Worm (Caenorhabditis elegans) whole organism, young adult: ENCODE measurements around the gene K08D8.9.

Source experiments
- B0019.2 ChIP-seq: fragments of 200-800 bp; sonication (Bioruptor generic); conservative IDR thresholded peaks from 2 replicates; pipeline ENCODE4 v1.3.6; 2022; ENCODE audit warnings: missing genetic modification reagents, missing genetic modification characterization, missing compliant biosample characterization
- B0336.3 ChIP-seq: fragments of 200-800 bp; sonication (Bioruptor generic); IDR thresholded peaks from 2 replicates; pipeline ENCODE4 v1.3.6; 2022; ENCODE audit warnings: missing genetic modification characterization, missing compliant biosample characterization
- F37B4.10 ChIP-seq: fragments of 200-800 bp; sonication (Bioruptor generic); IDR thresholded peaks from 2 replicates; pipeline ENCODE4 v1.3.6; 2022; ENCODE audit warnings: missing genetic modification characterization, missing compliant biosample characterization
- F57C9.4 ChIP-seq: sonication (generic microtip); optimal IDR thresholded peaks from 2 replicates; lab custom pipeline; 2017; ENCODE audit warnings: mild to moderate bottlenecking, missing genetic modification characterization, missing compliant biosample characterization
- Y53F4B.3 ChIP-seq: fragments of 200-800 bp; sonication (Bioruptor generic); IDR thresholded peaks from 2 replicates; pipeline ENCODE4 v1.3.6; 2022; ENCODE audit warnings: missing genetic modification reagents, missing genetic modification characterization, missing compliant biosample characterization
- Y53G8AR.9 ChIP-seq: fragments of 200-800 bp; sonication (Bioruptor generic); conservative IDR thresholded peaks from 2 replicates; pipeline ENCODE4 v1.3.6; 2022; ENCODE audit warnings: missing genetic modification reagents, missing genetic modification characterization, missing compliant biosample characterization
- Y67H2A.10 ChIP-seq: fragments of 200-800 bp; sonication (Bioruptor generic); conservative IDR thresholded peaks from 2 replicates; pipeline ENCODE4 v1.3.6; 2022; ENCODE audit warnings: missing genetic modification reagents, missing genetic modification characterization, missing compliant biosample characterization
- ZK185.1 ChIP-seq: sonication (generic microtip); optimal IDR thresholded peaks from 2 replicates; lab custom pipeline; 2016; ENCODE audit warnings: mild to moderate bottlenecking, missing genetic modification characterization, missing compliant biosample characterization; ENCODE audit not compliant: poor library complexity, severe bottlenecking
- aptf-3 ChIP-seq: fragments of 200-800 bp; sonication (Bioruptor generic); IDR thresholded peaks from 2 replicates; pipeline ENCODE4 v1.3.6; 2022; ENCODE audit warnings: missing genetic modification characterization, missing compliant biosample characterization
- athp-1 ChIP-seq: sonication (generic microtip); optimal IDR thresholded peaks from 2 replicates; lab custom pipeline; 2017; ENCODE audit warnings: mild to moderate bottlenecking, missing genetic modification characterization, missing compliant biosample characterization
- ceh-27 ChIP-seq: fragments of 200-800 bp; sonication (Bioruptor generic); optimal IDR thresholded peaks from 2 replicates; lab custom pipeline; 2018; ENCODE audit warnings: mild to moderate bottlenecking, missing genetic modification characterization, moderate library complexity, missing compliant biosample characterization
- ceh-58 ChIP-seq: fragments of 200-800 bp; sonication (Bioruptor generic); IDR thresholded peaks from 2 replicates; pipeline ENCODE4 v1.3.6; 2022; ENCODE audit warnings: missing genetic modification characterization, missing compliant biosample characterization
- ceh-91 ChIP-seq: fragments of 200-800 bp; sonication (Bioruptor generic); IDR thresholded peaks from 2 replicates; pipeline ENCODE4 v1.3.6; 2022; ENCODE audit warnings: missing genetic modification reagents, missing genetic modification characterization, missing compliant biosample characterization
- dox-1 ChIP-seq: fragments of 200-800 bp; sonication (Bioruptor generic); IDR thresholded peaks from 2 replicates; pipeline ENCODE4 v1.3.6; 2022; ENCODE audit warnings: missing genetic modification reagents, missing genetic modification characterization, missing compliant biosample characterization
- ets-4 ChIP-seq: fragments of 200-800 bp; sonication (Bioruptor generic); optimal IDR thresholded peaks from 2 replicates; lab custom pipeline; 2018; ENCODE audit warnings: mild to moderate bottlenecking, missing genetic modification characterization, missing compliant biosample characterization
- hlh-26 ChIP-seq: fragments of 200-800 bp; sonication (Bioruptor generic); conservative IDR thresholded peaks from 2 replicates; pipeline ENCODE4 v1.3.6; 2022; ENCODE audit warnings: missing genetic modification reagents, missing genetic modification characterization, missing compliant biosample characterization
- hsf-1 ChIP-seq: fragments of 200-800 bp; sonication (Bioruptor generic); IDR thresholded peaks from 2 replicates; pipeline ENCODE4 v1.3.6; 2022; ENCODE audit warnings: missing genetic modification reagents, missing genetic modification characterization, missing compliant biosample characterization
- let-607 ChIP-seq, 2 experiments: fragments of 200-800 bp in 1 of 2; sonication (Bioruptor generic) in 1 of 2; sonication (generic microtip) in 1 of 2; optimal IDR thresholded peaks; 2 replicates each; lab custom pipeline; 2016 to 2018; ENCODE audit warnings: mild to moderate bottlenecking in 2 of 2, missing compliant biosample characterization in 2 of 2, missing genetic modification characterization in 2 of 2, moderate library complexity in 2 of 2, missing genotype in 1 of 2
- lin-40 ChIP-seq: sonication (generic microtip); optimal IDR thresholded peaks from 2 replicates; lab custom pipeline; 2016; ENCODE audit warnings: missing genetic modification characterization, mild to moderate bottlenecking, missing compliant biosample characterization, missing genotype, missing genetic modification reagents
- lin-54 ChIP-seq: fragments of 200-800 bp; sonication (Bioruptor generic); optimal IDR thresholded peaks from 2 replicates; lab custom pipeline; 2018; ENCODE audit warnings: mild to moderate bottlenecking, missing genetic modification characterization, missing compliant biosample characterization
- mel-28 ChIP-seq: sonication (generic microtip); optimal IDR thresholded peaks from 2 replicates; lab custom pipeline; 2016; ENCODE audit warnings: borderline replicate concordance, mild to moderate bottlenecking, missing genetic modification characterization, missing compliant biosample characterization
- mxl-1 ChIP-seq: sonication (generic microtip); optimal IDR thresholded peaks from 2 replicates; lab custom pipeline; 2016; ENCODE audit warnings: missing genetic modification characterization, missing compliant biosample characterization
- nfya-1 ChIP-seq: sonication (generic microtip); optimal IDR thresholded peaks from 2 replicates; lab custom pipeline; 2017; ENCODE audit warnings: antibody characterized with exemption, missing compliant biosample characterization, missing genetic modification characterization, borderline replicate concordance; ENCODE audit not compliant: insufficient read depth
- nhr-120 ChIP-seq: fragments of 200-800 bp; sonication (Bioruptor generic); IDR thresholded peaks from 2 replicates; pipeline ENCODE4 v1.3.6; 2022; ENCODE audit warnings: missing genetic modification characterization, missing compliant biosample characterization
- nhr-80 ChIP-seq: sonication (generic microtip); optimal IDR thresholded peaks from 2 replicates; lab custom pipeline; 2016; ENCODE audit warnings: missing genetic modification characterization, missing compliant biosample characterization
- nhr-90 ChIP-seq: sonication (generic microtip); optimal IDR thresholded peaks from 2 replicates; lab custom pipeline; 2016; ENCODE audit warnings: missing genotype, mild to moderate bottlenecking, missing genetic modification characterization, missing compliant biosample characterization
- rec-8 ChIP-seq, 2 experiments: sonication (generic microtip); optimal IDR thresholded peaks; 2 replicates each; lab custom pipeline; 2016; ENCODE audit warnings: mild to moderate bottlenecking in 2 of 2, missing genetic modification characterization in 2 of 2, missing genetic modification reagents in 2 of 2, missing genotype in 2 of 2, missing biosample characterization in 1 of 2, missing compliant biosample characterization in 1 of 2, moderate library complexity in 1 of 2
- rpc-1 ChIP-seq, 2 experiments: fragments of 150-350 bp in 1 of 2; sonication (generic microtip) in 1 of 2; optimal IDR thresholded peaks; 2 replicates each; lab custom pipeline; 2014 to 2018; ENCODE audit warnings: missing biosample characterization in 1 of 2, missing genetic modification characterization in 1 of 2, missing genetic modification reagents in 1 of 2, missing genotype in 1 of 2
- sea-2 ChIP-seq: fragments of 200-800 bp; sonication (Bioruptor generic); IDR thresholded peaks from 2 replicates; pipeline ENCODE4 v1.3.6; 2022; ENCODE audit warnings: missing genetic modification characterization, missing compliant biosample characterization
- sptf-2 ChIP-seq: fragments of 200-800 bp; sonication (Bioruptor generic); optimal IDR thresholded peaks from 2 replicates; lab custom pipeline; 2018; ENCODE audit warnings: mild to moderate bottlenecking, missing genetic modification characterization, missing compliant biosample characterization
- tbx-9 ChIP-seq: sonication (generic microtip); optimal IDR thresholded peaks from 2 replicates; lab custom pipeline; 2016; ENCODE audit warnings: borderline replicate concordance, missing genetic modification characterization, inconsistent platforms, missing compliant biosample characterization
- tlf-1 ChIP-seq: fragments of 200-800 bp; sonication (Bioruptor generic); optimal IDR thresholded peaks from 2 replicates; lab custom pipeline; 2018; ENCODE audit warnings: mild to moderate bottlenecking, missing genetic modification characterization, missing compliant biosample characterization
- zfh-2 ChIP-seq: fragments of 200-800 bp; sonication (Bioruptor generic); conservative IDR thresholded peaks from 2 replicates; pipeline ENCODE4 v1.3.6; 2022; ENCODE audit warnings: missing genetic modification reagents, missing genetic modification characterization, missing compliant biosample characterization
- zim-3 ChIP-seq: sonication (generic microtip); optimal IDR thresholded peaks from 2 replicates; lab custom pipeline; 2017; ENCODE audit warnings: mild to moderate bottlenecking, missing genetic modification characterization, moderate library complexity, missing compliant biosample characterization
- ztf-22 ChIP-seq: fragments of 200-800 bp; sonication (Bioruptor generic); optimal IDR thresholded peaks from 2 replicates; lab custom pipeline; 2018; ENCODE audit warnings: mild to moderate bottlenecking, missing genetic modification characterization, moderate library complexity, missing compliant biosample characterization

K08D8.9 gene

ce11 chrIV:12909871-12910270 lies 10.4 kb downstream of the K08D8.9 start, which contains the start of gene K08D8.4:
Gene K08D8.4, minus strand, starts transcription at chrIV:12909998.
- TF ChIP-seq dox-1 (GFP tag; lab: Robert Waterston, UW): no peak
- TF ChIP-seq Y67H2A.10 (GFP tag; lab: Robert Waterston, UW): no peak
- peak; percentile 74 for TF ChIP-seq nhr-80 (tag; lab: Kevin White, UChicago)
- no peak for TF ChIP-seq ceh-91 (GFP tag; lab: Robert Waterston, UW)

- TF ChIP-seq Y53G8AR.9 (GFP tag; lab: Robert Waterston, UW): no peak
- peak; percentile 33 for TF ChIP-seq nhr-80 (tag; lab: Kevin White, UChicago)
- no peak for TF ChIP-seq ZK185.1 (tag; lab: Kevin White, UChicago)
- TF ChIP-seq, all 124 proteins: peak for 1
These were observed 12.5 kb downstream of the K08D8.9 start, which contains the start of gene K08D8.5 for ce11 chrIV:12911990-12912389. Gene K08D8.5, minus strand, starts transcription at chrIV:12912129.

ce11 chrIV:12914532-12915019 lies 15.1 kb downstream of the K08D8.9 start, which contains the start of gene irg-6:
Gene irg-6, minus strand, starts transcription at chrIV:12914969.
- no peak for TF ChIP-seq sea-2 (GFP tag; lab: Robert Waterston, UW)
- no peak for TF ChIP-seq rpc-1 (optimal IDR thresholded peaks at IDR 0.05; lab: Kevin White, UChicago)
- TF ChIP-seq rpc-1 (tag; optimal IDR thresholded peaks at IDR 0.05; lab: Kevin White, UChicago): no peak
- TF ChIP-seq ceh-58: no peak
- TF ChIP-seq Y53F4B.3 (GFP tag; lab: Robert Waterston, UW): no peak
- no peak for TF ChIP-seq mxl-1 (tag; lab: Kevin White, UChicago)

ce11 chrIV:12915479-12915878 lies 16.0 kb downstream of the K08D8.9 start, which contains the start of gene srz-15:
Gene srz-15, plus strand, starts transcription at chrIV:12915779.
- no peak for TF ChIP-seq hlh-26 (GFP tag; lab: Robert Waterston, UW)
- TF ChIP-seq, all 124 proteins: peak for 0

- TF ChIP-seq F37B4.10 (GFP tag; lab: Robert Waterston, UW) (no peak), tlf-1 (GFP tag; lab: Kevin White, UChicago) (no peak), sea-2 (GFP tag; lab: Robert Waterston, UW) (no peak), zim-3 (tag; lab: Kevin White, UChicago) (no peak), nfya-1 (tag; lab: Kevin White, UChicago) (no peak), tbx-9 (tag; lab: Kevin White, UChicago) (no peak), mel-28 (tag; lab: Kevin White, UChicago) (no peak), nhr-90 (tag; lab: Kevin White, UChicago) (no peak), ztf-22 (GFP tag; lab: Kevin White, UChicago) (no peak), aptf-3 (GFP tag; lab: Robert Waterston, UW) (no peak)
These were observed 18.8 kb downstream of the K08D8.9 start, which contains the start of gene C32H11.3 for ce11 chrIV:12918256-12918655. Gene C32H11.3, plus strand, starts transcription at chrIV:12918556.

- TF ChIP-seq ets-4 (GFP tag; lab: Kevin White, UChicago) (no peak), F57C9.4 (tag; lab: Kevin White, UChicago) (no peak), athp-1 (tag; lab: Kevin White, UChicago) (no peak), nhr-120 (no peak), B0019.2 (no peak), let-607 (tag; optimal IDR thresholded peaks at IDR 0.05; lab: Kevin White, UChicago) (no peak), hsf-1 (GFP tag; lab: Robert Waterston, UW) (no peak), lin-54 (no peak), zfh-2 (GFP tag; lab: Robert Waterston, UW) (no peak), rec-8 (tag; optimal IDR thresholded peaks at IDR 0.05; lab: Kevin White, UChicago) (no peak), sptf-2 (GFP tag; lab: Kevin White, UChicago) (no peak), B0336.3 (GFP tag; lab: Robert Waterston, UW) (no peak), ceh-27 (no peak), lin-40 (tag; lab: Kevin White, UChicago) (no peak)
- TF ChIP-seq, all 124 proteins: peak for 0
These were observed 21.1 kb downstream of the K08D8.9 start for ce11 chrIV:12920553-12920952.
